Worm (Caenorhabditis elegans): ENCODE data around the gene aagr-3.

ce11 chrV:9714909-9715308 is 14.4 kb downstream of the aagr-3 start, which contains the start of gene F40F9.3:
- TF ChIP-seq skn-1 (tag; optimal IDR thresholded peaks at IDR 0.05) = no peak
- TF ChIP-seq elt-1 (tag; optimal IDR thresholded peaks at IDR 0.05) = no peak
- TF ChIP-seq fos-1 (tag; optimal IDR thresholded peaks at IDR 0.05) = no peak
